Worm (Caenorhabditis elegans) whole organism, L1 larva: Measurements from ENCODE around the gene fbxc-31.

Experiments used
- aha-1 ChIP-seq: fragments of 150-350 bp; optimal IDR thresholded peaks from 2 replicates; lab custom pipeline; 2014; ENCODE audit warnings: missing biosample characterization, missing genetic modification characterization
- elt-3 ChIP-seq, 6 experiments: fragments of 150-350 bp in 1 of 6; sonication (generic microtip); optimal IDR thresholded peaks; 2 replicates each; lab custom pipeline; 2017 to 2018; ENCODE audit warnings: missing biosample characterization in 6 of 6, missing genetic modification characterization in 6 of 6, inconsistent platforms in 1 of 6
- nhr-11 ChIP-seq: fragments of 150-350 bp; optimal IDR thresholded peaks from 2 replicates; lab custom pipeline; 2014; ENCODE audit warnings: missing biosample characterization, missing genetic modification characterization
- pqm-1 ChIP-seq: sonication (generic microtip); optimal IDR thresholded peaks from 3 replicates; lab custom pipeline; 2017; ENCODE audit warnings: missing biosample characterization, missing genetic modification characterization
- skn-1 ChIP-seq: fragments of 150-350 bp; optimal IDR thresholded peaks from 2 replicates; lab custom pipeline; 2014; ENCODE audit warnings: missing biosample characterization, missing genetic modification characterization

DNA sequence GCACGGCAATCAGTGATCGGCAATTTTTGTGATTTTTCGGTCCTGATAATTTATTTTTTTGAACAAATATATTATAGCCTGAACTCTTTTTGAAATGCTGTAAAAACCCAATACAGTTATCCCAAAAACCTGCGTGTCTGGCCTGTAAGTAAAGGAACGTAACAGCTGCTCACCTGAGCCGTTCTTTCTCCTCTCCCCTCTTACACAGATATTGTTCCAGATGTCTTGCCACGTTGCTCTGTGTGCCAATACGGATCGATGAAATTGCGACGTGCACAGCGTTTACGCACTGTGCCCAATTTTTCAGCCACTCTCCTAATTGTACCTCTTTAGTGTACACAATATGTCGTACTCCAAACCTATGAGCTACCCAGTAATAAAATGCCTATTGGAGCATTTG, 46.8 kb downstream of the fbxc-31 start, which contains the start of gene sdz-4:
- no peak for TF ChIP-seq pqm-1 (tag; lab: Kevin White, UChicago)
- no peak for TF ChIP-seq aha-1 (tag; lab: Kevin White, UChicago)
- no peak for TF ChIP-seq elt-3 (tag; optimal IDR thresholded peaks at IDR 0.05; lab: Kevin White, UChicago)
- no peak for TF ChIP-seq nhr-11 (tag; lab: Kevin White, UChicago)
- TF ChIP-seq skn-1 (tag; lab: Kevin White, UChicago): no peak
